Worm (Caenorhabditis elegans): Measurements from ENCODE around the gene C14E2.4.

Gene C14E2.4

DNA sequence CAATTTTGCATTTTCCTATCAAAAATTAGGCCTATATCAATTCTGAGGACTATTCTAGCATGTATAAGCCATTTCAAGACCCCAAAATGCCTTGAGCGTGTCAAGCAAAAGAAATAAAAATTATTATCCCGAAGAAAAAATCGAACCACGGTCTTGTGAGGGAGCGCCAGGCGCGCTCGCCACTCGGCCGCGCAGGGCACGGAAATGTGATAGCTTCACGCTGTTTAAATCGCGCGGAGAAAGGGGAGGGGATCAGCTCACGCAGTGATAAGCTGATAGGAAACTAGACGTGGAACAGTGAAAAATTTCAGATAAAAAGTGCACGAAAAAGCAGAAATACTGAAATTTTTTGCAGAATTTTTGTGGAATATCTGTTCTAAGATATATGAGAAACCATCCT is 16.6 kb upstream of the C14E2.4 start (continued):
- TF ChIP-seq snpc-1.1 (tag; optimal IDR thresholded peaks at IDR 0.05; ENCODE audit: insufficient read depth) (peak; percentile 62), tlf-1 (GFP tag; optimal IDR thresholded peaks at IDR 0.05) (peak; percentile 31), hmg-20 (GFP tag; IDR thresholded peaks at IDR 0.05) (0 out of 2 replicates have a peak, but pooled peaks have one; percentile 14)

DNA sequence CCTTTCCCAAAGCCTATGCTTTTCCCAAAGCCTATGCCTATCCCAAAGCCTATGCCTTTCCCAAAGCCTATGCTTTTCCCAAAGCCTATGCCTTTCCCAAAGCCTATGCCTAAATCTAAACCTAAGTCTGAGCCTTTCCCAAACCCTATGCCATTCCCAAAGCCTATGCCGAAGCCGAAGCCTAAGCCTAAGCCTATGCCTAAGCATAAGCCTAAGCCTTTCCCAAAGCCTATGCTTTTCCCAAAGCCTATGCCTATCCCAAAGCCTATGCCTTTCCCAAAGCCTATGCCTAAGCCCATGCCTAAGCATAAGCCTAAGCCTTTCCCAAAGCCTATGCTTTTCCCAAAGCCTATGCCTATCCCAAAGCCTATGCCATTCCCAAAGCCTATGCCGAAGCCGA is 15.6 kb upstream of the C14E2.4 start:
- TF ChIP-seq madf-3 (GFP tag; IDR thresholded peaks at IDR 0.05): peak; percentile 62; the same call in 1 of the 2 replicates
- TF ChIP-seq hsf-1 (GFP tag; IDR thresholded peaks at IDR 0.05): 0 out of 2 replicates have a peak, but pooled peaks have one; percentile 51

DNA sequence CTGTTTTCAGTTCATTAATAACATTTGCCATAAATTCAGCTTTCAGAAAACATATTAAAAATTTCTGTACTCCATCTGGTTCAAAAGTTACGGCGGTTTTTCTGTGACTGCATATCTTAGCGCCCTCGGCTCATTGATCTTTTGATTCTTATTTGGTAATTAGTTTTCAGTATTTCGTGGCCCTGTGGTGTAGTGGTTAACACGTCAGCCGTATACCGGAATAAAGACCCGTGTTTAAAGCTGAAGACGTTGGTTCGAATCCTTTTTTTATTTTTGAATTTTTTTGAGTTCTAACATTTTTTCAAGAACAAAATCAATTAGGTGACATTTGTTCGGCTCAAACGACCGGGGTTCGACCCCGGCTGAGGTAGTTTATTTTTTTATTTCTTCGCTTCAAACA is 9.3 kb upstream of the C14E2.4 start:
- peak; percentile 78 for TF ChIP-seq tbp1 (GFP tag; optimal IDR thresholded peaks at IDR 0.05)
- TF ChIP-seq B0261.1 (tag; optimal IDR thresholded peaks at IDR 0.05): peak; percentile 28
- no peak for TF ChIP-seq D2030.7 (GFP tag; IDR thresholded peaks at IDR 0.05)
- peak; percentile 4 for TF ChIP-seq rpc-1 (optimal IDR thresholded peaks at IDR 0.05)
- TF ChIP-seq rpc-1 (tag; optimal IDR thresholded peaks at IDR 0.05): peak; percentile 71
- TF ChIP-seq Y95B8A.8 (GFP tag; IDR thresholded peaks at IDR 0.05): no peak

- TF ChIP-seq lag-1 (GFP tag; IDR thresholded peaks at IDR 0.05) (no peak), egrh-3 (GFP tag; IDR thresholded peaks at IDR 0.05) (no peak), mel-28 (tag; optimal IDR thresholded peaks at IDR 0.05; ENCODE audit: borderline replicate concordance) (no peak), ztf-28 (GFP tag; IDR thresholded peaks at IDR 0.05) (no peak), ceh-100 (GFP tag; IDR thresholded peaks at IDR 0.05) (no peak), ceh-91 (GFP tag; IDR thresholded peaks at IDR 0.05) (no peak), attf-6 (GFP tag; IDR thresholded peaks at IDR 0.05) (no peak), ets-4 (GFP tag; optimal IDR thresholded peaks at IDR 0.05) (no peak), ccch-3 (GFP tag; optimal IDR thresholded peaks at IDR 0.05) (no peak), zfh-2 (GFP tag; conservative IDR thresholded peaks at IDR 0.05) (no peak), unc-130 (GFP tag; optimal IDR thresholded peaks at IDR 0.05) (no peak)
Observed at ce11 chrX:1829937-1830336, 8.8 kb upstream of the C14E2.4 start, which contains the start of gene C14E2.6. C14E2.6 (minus strand) TSS chrX:1830037.

DNA sequence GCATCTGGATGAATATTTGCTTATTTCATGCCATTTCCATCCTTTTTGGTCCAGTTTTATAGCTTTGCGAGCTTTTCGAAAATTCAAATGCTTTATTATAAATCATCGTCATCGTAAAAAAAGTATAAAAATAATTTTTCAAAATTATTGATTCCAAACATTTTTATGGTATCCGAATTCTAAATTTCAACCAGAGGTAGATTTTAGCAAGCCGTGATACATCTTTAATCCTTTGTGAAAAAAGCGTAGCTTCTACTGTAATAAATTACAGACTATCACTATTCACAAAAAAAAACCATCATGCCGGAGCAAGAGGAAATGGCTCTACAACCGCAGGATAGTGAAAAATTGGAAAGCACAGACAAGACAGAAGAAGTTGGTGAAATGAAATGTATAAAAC is 5.0 kb upstream of the C14E2.4 start, which contains the start of gene C14E2.1:
Gene C14E2.1, plus strand, starts transcription at position 301 of the 400 bp plus-strand sequence.
- TF ChIP-seq pbrm-1 (GFP tag; IDR thresholded peaks at IDR 0.05) (no peak), aptf-2 (GFP tag; conservative IDR thresholded peaks at IDR 0.05) (no peak), xnd-1 (tag; optimal IDR thresholded peaks at IDR 0.05) (no peak), K11D2.4 (GFP tag; IDR thresholded peaks at IDR 0.05) (no peak), cebp-2 (GFP tag; IDR thresholded peaks at IDR 0.05) (no peak), nfyb-1 (GFP tag; IDR thresholded peaks at IDR 0.05) (no peak)

ce11 chrX:1825290-1825832 is 4.2 kb upstream of the C14E2.4 start, which contains the start of gene C14E2.5:
C14E2.5 (minus strand) TSS chrX:1825340.
- TF ChIP-seq snpc-4 (GFP tag; optimal IDR thresholded peaks at IDR 0.05) (no peak), snpc-4 (tag; optimal IDR thresholded peaks at IDR 0.05) (peak in 2 of 4 experiments; percentile 56 to 84), lin-26 (GFP tag; IDR thresholded peaks at IDR 0.05) (no peak), lsy-27 (tag; optimal IDR thresholded peaks at IDR 0.05; ENCODE audit: borderline replicate concordance, insufficient read depth) (no peak), him-1 (tag; optimal IDR thresholded peaks at IDR 0.05) (no peak), dpff-1 (tag; optimal IDR thresholded peaks at IDR 0.05) (no peak), rec-8 (tag; optimal IDR thresholded peaks at IDR 0.05) (no peak)
